Worm (Caenorhabditis elegans) whole organism, L3 larva: ENCODE measurements around the gene fbxb-107.

ENCODE experiments used
- R02D3.7 ChIP-seq: fragments of 150-350 bp; optimal IDR thresholded peaks from 2 replicates; lab custom pipeline; 2014; ENCODE audit warnings: missing biosample characterization, missing genetic modification characterization
- aly-2 ChIP-seq: fragments of 150-350 bp; optimal IDR thresholded peaks from 2 replicates; lab custom pipeline; 2014; ENCODE audit warnings: missing biosample characterization, missing genetic modification characterization
- ceh-82 ChIP-seq: fragments of 150-350 bp; optimal IDR thresholded peaks from 2 replicates; lab custom pipeline; 2014; ENCODE audit warnings: missing biosample characterization, missing genetic modification characterization
- elt-2 ChIP-seq: sonication (generic microtip); optimal IDR thresholded peaks from 2 replicates; lab custom pipeline; 2016; ENCODE audit warnings: missing genetic modification reagents, mild to moderate bottlenecking, missing genetic modification characterization, missing compliant biosample characterization
- nhr-12 ChIP-seq: fragments of 150-350 bp; optimal IDR thresholded peaks from 2 replicates; lab custom pipeline; 2014; ENCODE audit warnings: missing biosample characterization, missing genetic modification characterization
- nhr-28 ChIP-seq: fragments of 150-350 bp; optimal IDR thresholded peaks from 2 replicates; lab custom pipeline; 2014; ENCODE audit warnings: missing biosample characterization, missing genetic modification characterization
- tbx-2 ChIP-seq: sonication (generic microtip); optimal IDR thresholded peaks from 2 replicates; lab custom pipeline; 2016; ENCODE audit warnings: mild to moderate bottlenecking, missing genetic modification characterization, missing compliant biosample characterization
- zag-1 ChIP-seq: fragments of 150-350 bp; optimal IDR thresholded peaks from 2 replicates; lab custom pipeline; 2014; ENCODE audit warnings: missing biosample characterization, missing genetic modification characterization

- TF ChIP-seq ceh-82 (tag; lab: Kevin White, UChicago) (no peak), zag-1 (tag; lab: Kevin White, UChicago) (no peak), tbx-2 (tag; lab: Kevin White, UChicago) (no peak), elt-2 (tag; lab: Kevin White, UChicago) (no peak), nhr-28 (tag; lab: Kevin White, UChicago) (no peak), aly-2 (no peak), R02D3.7 (tag; lab: Kevin White, UChicago) (no peak), nhr-12 (no peak)
These were observed 22.9 kb upstream of the fbxb-107 start for ce11 chrII:2735644-2736043.
